Worm (Caenorhabditis elegans): ENCODE results near the gene tomm-70.

tomm-70 gene

ce11 chrIII:8779912-8780311 lies 25.4 kb upstream of the tomm-70 start, which contains the start of gene K02D10.4:
K02D10.4 (minus strand) TSS chrIII:8780012.
- TF ChIP-seq nhr-2 (tag; optimal IDR thresholded peaks at IDR 0.05) = no peak
- no peak for TF ChIP-seq unc-39 (tag; optimal IDR thresholded peaks at IDR 0.05)
- TF ChIP-seq zip-8 (tag; optimal IDR thresholded peaks at IDR 0.05) = no peak
- no peak for TF ChIP-seq snpc-4 (tag; optimal IDR thresholded peaks at IDR 0.05)
- TF ChIP-seq nhr-28 (tag; optimal IDR thresholded peaks at IDR 0.05) = no peak
- no peak for TF ChIP-seq sem-2 (GFP tag; optimal IDR thresholded peaks at IDR 0.05)
- TF ChIP-seq ham-2 (GFP tag; optimal IDR thresholded peaks at IDR 0.05) = no peak
- no peak for TF ChIP-seq M03D4.4 (tag; optimal IDR thresholded peaks at IDR 0.05)
- no peak for TF ChIP-seq mls-2 (tag; optimal IDR thresholded peaks at IDR 0.05)
- no peak for TF ChIP-seq lin-13 (tag; optimal IDR thresholded peaks at IDR 0.05)

ce11 chrIII:8775953-8776352 lies 21.4 kb upstream of the tomm-70 start, which contains the start of gene snap-29:
snap-29 (plus strand) TSS chrIII:8776253.
- no peak for TF ChIP-seq nhr-76 (tag; optimal IDR thresholded peaks at IDR 0.05)

DNA sequence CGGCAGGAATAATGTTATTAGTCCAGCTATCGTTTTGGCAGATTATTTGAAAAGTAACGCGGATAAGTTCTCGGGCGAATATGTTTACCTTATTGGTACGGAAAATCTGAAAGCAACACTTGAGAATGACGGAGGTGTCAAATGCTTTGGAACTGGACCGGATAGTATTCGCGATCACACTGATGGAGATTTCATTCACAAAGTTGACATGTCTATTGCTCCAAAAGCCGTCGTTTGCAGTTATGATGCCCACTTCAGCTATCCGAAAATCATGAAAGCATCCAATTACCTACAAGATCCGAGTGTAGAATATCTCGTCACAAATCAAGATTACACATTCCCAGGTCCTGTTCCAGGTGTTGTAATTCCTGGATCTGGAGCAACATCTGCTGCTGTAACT lies 18.8 kb upstream of the tomm-70 start:
- TF ChIP-seq nhr-28 (tag; optimal IDR thresholded peaks at IDR 0.05) (no peak), elt-1 (tag; optimal IDR thresholded peaks at IDR 0.05; ENCODE audit: borderline replicate concordance, insufficient read depth) (no peak), hlh-1 (tag; optimal IDR thresholded peaks at IDR 0.05) (no peak), nhr-237 (tag; optimal IDR thresholded peaks at IDR 0.05) (no peak), tbx-8 (GFP tag; optimal IDR thresholded peaks at IDR 0.05) (no peak), mab-5 (tag; optimal IDR thresholded peaks at IDR 0.05) (no peak), lin-32 (GFP tag; optimal IDR thresholded peaks at IDR 0.05) (no peak)

DNA sequence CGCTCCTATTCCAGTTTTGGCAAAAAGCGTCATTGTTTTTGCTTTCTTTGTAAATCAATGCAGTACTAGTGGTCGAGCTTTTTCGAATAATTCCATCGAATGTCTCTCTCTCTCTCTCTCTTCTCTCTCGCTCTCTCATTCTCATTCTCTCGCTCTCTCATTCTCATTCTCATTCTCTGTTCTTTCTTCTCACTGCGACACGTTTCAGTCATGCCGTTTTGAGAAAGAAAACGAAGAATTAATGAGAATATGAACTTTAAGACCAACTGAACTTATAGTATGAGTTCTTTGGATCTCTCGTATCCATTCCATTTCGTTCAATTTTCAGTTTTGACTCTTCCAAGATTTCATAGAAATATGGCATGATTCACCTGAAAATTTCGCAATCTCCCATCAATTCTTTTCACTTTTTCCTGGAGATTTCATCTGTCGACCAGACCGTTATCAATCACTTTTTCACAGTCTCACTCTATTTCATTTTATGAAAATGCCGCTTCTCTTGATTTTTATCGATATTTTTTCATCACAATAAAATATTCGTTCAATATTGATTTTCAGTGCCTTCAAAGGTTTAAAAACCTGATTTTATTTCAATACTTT lies 18.0 kb upstream of the tomm-70 start:
- TF ChIP-seq drap-1 (GFP tag; optimal IDR thresholded peaks at IDR 0.05) (no peak), M03D4.4 (tag; optimal IDR thresholded peaks at IDR 0.05) (no peak), nhr-12 (tag; optimal IDR thresholded peaks at IDR 0.05) (no peak), blmp-1 (tag; optimal IDR thresholded peaks at IDR 0.05) (peak; percentile 21), lsy-2 (tag; optimal IDR thresholded peaks at IDR 0.05) (no peak), sptf-1 (tag; optimal IDR thresholded peaks at IDR 0.05) (no peak)

- TF ChIP-seq drap-1 (GFP tag; optimal IDR thresholded peaks at IDR 0.05) = no peak
- no peak for TF ChIP-seq mab-5 (tag; optimal IDR thresholded peaks at IDR 0.05)
- TF ChIP-seq sem-2 (GFP tag; optimal IDR thresholded peaks at IDR 0.05) = no peak
- no peak for TF ChIP-seq blmp-1 (tag; optimal IDR thresholded peaks at IDR 0.05)
- no peak for TF ChIP-seq hlh-1 (tag; optimal IDR thresholded peaks at IDR 0.05)
- TF ChIP-seq flh-1 (GFP tag; optimal IDR thresholded peaks at IDR 0.05) = no peak
- TF ChIP-seq elt-1 (tag; optimal IDR thresholded peaks at IDR 0.05; ENCODE audit: borderline replicate concordance, insufficient read depth) = no peak
- TF ChIP-seq ztf-11 (tag; optimal IDR thresholded peaks at IDR 0.05) = no peak
- TF ChIP-seq mep-1 (tag; optimal IDR thresholded peaks at IDR 0.05) = no peak
- no peak for TF ChIP-seq cnd-1 (tag; optimal IDR thresholded peaks at IDR 0.05)
- no peak for TF ChIP-seq lin-32 (GFP tag; optimal IDR thresholded peaks at IDR 0.05)
Observed at ce11 chrIII:8771851-8772250, 17.3 kb upstream of the tomm-70 start, which contains the start of gene K02D10.3. K02D10.3 (minus strand) TSS chrIII:8771951.

- TF ChIP-seq sptf-1 (tag; optimal IDR thresholded peaks at IDR 0.05) (no peak), ceh-39 (tag; optimal IDR thresholded peaks at IDR 0.05) (no peak), pha-4 (tag; optimal IDR thresholded peaks at IDR 0.05) (no peak), nhr-28 (tag; optimal IDR thresholded peaks at IDR 0.05) (no peak), ces-1 (GFP tag; optimal IDR thresholded peaks at IDR 0.05) (no peak), mab-5 (tag; optimal IDR thresholded peaks at IDR 0.05) (no peak), ceh-83 (GFP tag; optimal IDR thresholded peaks at IDR 0.05) (no peak)
Observed at ce11 chrIII:8771162-8771561, 16.6 kb upstream of the tomm-70 start, which contains the start of gene K02D10.2. K02D10.2 (minus strand) TSS chrIII:8771262.

All from whole organism, mixed stage, embryonic.